Fruit fly (Drosophila melanogaster): ENCODE data around the gene CG6398.

dm6 chrX:17821466-17821865, 9.2 kb upstream of the CG6398 start:
- no peak for TF ChIP-seq usp (GFP tag; optimal IDR thresholded peaks at IDR 0.05)
- no peak for TF ChIP-seq psq (optimal IDR thresholded peaks at IDR 0.05)
- TF ChIP-seq pan (optimal IDR thresholded peaks at IDR 0.05), result no peak
- TF ChIP-seq CG8478 (optimal IDR thresholded peaks at IDR 0.05), result no peak
- TF ChIP-seq Dll (optimal IDR thresholded peaks at IDR 0.05), result no peak

Measured in whole organism.